Worm (Caenorhabditis elegans): Measurements from ENCODE around the gene F21C10.13.

The F21C10.13 gene

ce11 chrV:9079965-9080432 lies 42.1 kb upstream of the F21C10.13 start (continued):
- TF ChIP-seq unc-130 (GFP tag; optimal IDR thresholded peaks at IDR 0.05) = no peak
- no peak for TF ChIP-seq lin-38 (GFP tag; IDR thresholded peaks at IDR 0.05)
- TF ChIP-seq mes-2 (tag; optimal IDR thresholded peaks at IDR 0.05; ENCODE audit: poor library complexity, severe bottlenecking) = no peak
- no peak for TF ChIP-seq zag-1 (tag; optimal IDR thresholded peaks at IDR 0.05)
- peak; percentile 88 for TF ChIP-seq tra-1 (GFP tag; IDR thresholded peaks at IDR 0.05)
- no peak for TF ChIP-seq madf-5 (GFP tag; IDR thresholded peaks at IDR 0.05)
- TF ChIP-seq T20F7.1 (GFP tag; optimal IDR thresholded peaks at IDR 0.05) = peak; percentile 42
- no peak for TF ChIP-seq skn-1 (tag; optimal IDR thresholded peaks at IDR 0.05)
- TF ChIP-seq nhr-25 (tag; optimal IDR thresholded peaks at IDR 0.05; ENCODE audit: borderline replicate concordance, insufficient read depth) = no peak
- TF ChIP-seq mxl-3 (GFP tag; optimal IDR thresholded peaks at IDR 0.05) = peak; percentile 83
- no peak for TF ChIP-seq zip-2 (tag; optimal IDR thresholded peaks at IDR 0.05)
- TF ChIP-seq nhr-48 (tag; optimal IDR thresholded peaks at IDR 0.05) = peak; percentile 93
- peak; percentile 54 for TF ChIP-seq nhr-10 (tag; optimal IDR thresholded peaks at IDR 0.05)
- TF ChIP-seq dmd-8 (GFP tag; IDR thresholded peaks at IDR 0.05) = no peak
- TF ChIP-seq spr-3 (GFP tag; optimal IDR thresholded peaks at IDR 0.05) = no peak
- no peak for TF ChIP-seq lsy-2 (tag; optimal IDR thresholded peaks at IDR 0.05)
- no peak for TF ChIP-seq nhr-237 (tag; optimal IDR thresholded peaks at IDR 0.05)
- TF ChIP-seq lir-3 (tag; optimal IDR thresholded peaks at IDR 0.05) = no peak
- no peak for TF ChIP-seq zfp-2 (tag; optimal IDR thresholded peaks at IDR 0.05)
- TF ChIP-seq Y5F2A.4 (GFP tag; optimal IDR thresholded peaks at IDR 0.05) = no peak
- TF ChIP-seq nhr-28 (tag; optimal IDR thresholded peaks at IDR 0.05) = peak; percentile 63
- TF ChIP-seq mdl-1 (tag; optimal IDR thresholded peaks at IDR 0.05) = peak in 1 of 2 experiments; percentile 51
- no peak for TF ChIP-seq dmd-9 (GFP tag; IDR thresholded peaks at IDR 0.05)
- no peak for TF ChIP-seq F26F4.8 (GFP tag; conservative IDR thresholded peaks at IDR 0.05)

- TF ChIP-seq dmd-8 (GFP tag; IDR thresholded peaks at IDR 0.05) = no peak
- TF ChIP-seq daf-16 (GFP tag; optimal IDR thresholded peaks at IDR 0.05) = no peak
- peak; percentile 71 for TF ChIP-seq daf-16 (tag; optimal IDR thresholded peaks at IDR 0.05)
- no peak for TF ChIP-seq ceh-32 (tag; optimal IDR thresholded peaks at IDR 0.05; ENCODE audit: poor library complexity)
- no peak for TF ChIP-seq spr-1 (tag; optimal IDR thresholded peaks at IDR 0.05)
- TF ChIP-seq pqm-1 (tag; optimal IDR thresholded peaks at IDR 0.05) = peak; percentile 44
- TF ChIP-seq aha-1 (tag) = peak; percentile 65
- no peak for TF ChIP-seq egl-43 (GFP tag; IDR thresholded peaks at IDR 0.05)
- TF ChIP-seq nhr-10 (tag; optimal IDR thresholded peaks at IDR 0.05) = no peak
- peak in 1 of 2 experiments; percentile 16 for TF ChIP-seq hif-1 (tag; optimal IDR thresholded peaks at IDR 0.05)
- TF ChIP-seq nhr-77 (tag; optimal IDR thresholded peaks at IDR 0.05) = peak; percentile 4
- peak; percentile 29 for TF ChIP-seq hlh-30 (tag; optimal IDR thresholded peaks at IDR 0.05; ENCODE audit: insufficient read depth)
- peak; percentile 70 for TF ChIP-seq dve-1 (tag; optimal IDR thresholded peaks at IDR 0.05; ENCODE audit: insufficient read depth)
- no peak for TF ChIP-seq attf-4 (tag; optimal IDR thresholded peaks at IDR 0.05)
- TF ChIP-seq fos-1 (tag; optimal IDR thresholded peaks at IDR 0.05) = no peak
- no peak for TF ChIP-seq pha-4 (GFP tag; IDR thresholded peaks at IDR 0.05)
- peak; percentile 62 for TF ChIP-seq pha-4 (tag; optimal IDR thresholded peaks at IDR 0.05)
- no peak for TF ChIP-seq lir-3 (tag; optimal IDR thresholded peaks at IDR 0.05)
- peak; percentile 38 for TF ChIP-seq nhr-28 (tag; optimal IDR thresholded peaks at IDR 0.05)
- no peak for TF ChIP-seq unc-62 (GFP tag; optimal IDR thresholded peaks at IDR 0.05 in 1 of 2)
- no peak for TF ChIP-seq unc-62 (tag; optimal IDR thresholded peaks at IDR 0.05)
- peak; percentile 57 for TF ChIP-seq hlh-11 (tag; optimal IDR thresholded peaks at IDR 0.05)
Observed at ce11 chrV:9081410-9081809, 40.7 kb upstream of the F21C10.13 start.
